Worm (Caenorhabditis elegans): ENCODE data around the gene eef-1A.1.

Gene eef-1A.1

ce11 chrIII:7019724-7020123 is 48.2 kb upstream of the eef-1A.1 start:
- no peak for TF ChIP-seq ceh-28 (tag; optimal IDR thresholded peaks at IDR 0.05)
- TF ChIP-seq ama-1 (optimal IDR thresholded peaks at IDR 0.05), result no peak
- no peak for TF ChIP-seq nhr-237 (tag; optimal IDR thresholded peaks at IDR 0.05)
- TF ChIP-seq fkh-2 (tag; optimal IDR thresholded peaks at IDR 0.05), result no peak
- TF ChIP-seq ztf-11 (tag; optimal IDR thresholded peaks at IDR 0.05), result no peak
- TF ChIP-seq fkh-10 (GFP tag; optimal IDR thresholded peaks at IDR 0.05), result no peak
- TF ChIP-seq nfya-1 (tag; optimal IDR thresholded peaks at IDR 0.05; ENCODE audit: insufficient read depth), result no peak
- TF ChIP-seq elt-2 (tag; optimal IDR thresholded peaks at IDR 0.05), result no peak
- TF ChIP-seq ztf-4 (tag; optimal IDR thresholded peaks at IDR 0.05), result no peak
- TF ChIP-seq lin-15B (tag; optimal IDR thresholded peaks at IDR 0.05), result no peak
- TF ChIP-seq nhr-11 (tag; optimal IDR thresholded peaks at IDR 0.05), result no peak
- no peak for TF ChIP-seq mdl-1 (tag; optimal IDR thresholded peaks at IDR 0.05)
- no peak for TF ChIP-seq nhr-23 (tag; optimal IDR thresholded peaks at IDR 0.05)
- no peak for TF ChIP-seq egl-5 (tag; optimal IDR thresholded peaks at IDR 0.05)
- TF ChIP-seq sea-2 (GFP tag; optimal IDR thresholded peaks at IDR 0.05), result no peak
- TF ChIP-seq jun-1 (tag; optimal IDR thresholded peaks at IDR 0.05), result no peak
- TF ChIP-seq elt-1 (tag; optimal IDR thresholded peaks at IDR 0.05), result no peak

- TF ChIP-seq nhr-25 (tag; optimal IDR thresholded peaks at IDR 0.05), result no peak
- TF ChIP-seq nhr-23 (tag; optimal IDR thresholded peaks at IDR 0.05), result no peak
- TF ChIP-seq egl-5 (tag; optimal IDR thresholded peaks at IDR 0.05), result no peak
- TF ChIP-seq sea-2 (GFP tag; optimal IDR thresholded peaks at IDR 0.05), result no peak
- TF ChIP-seq nhr-12 (tag; optimal IDR thresholded peaks at IDR 0.05), result no peak
- no peak for TF ChIP-seq ceh-9 (tag; optimal IDR thresholded peaks at IDR 0.05)
- no peak for TF ChIP-seq aly-2 (tag; optimal IDR thresholded peaks at IDR 0.05)
- TF ChIP-seq nhr-11 (tag; optimal IDR thresholded peaks at IDR 0.05), result no peak
- no peak for TF ChIP-seq pha-4 (tag; optimal IDR thresholded peaks at IDR 0.05)
- no peak for TF ChIP-seq unc-39 (tag; optimal IDR thresholded peaks at IDR 0.05)
- no peak for TF ChIP-seq tbx-2 (tag; optimal IDR thresholded peaks at IDR 0.05)
- no peak for TF ChIP-seq elt-3 (tag; optimal IDR thresholded peaks at IDR 0.05)
- TF ChIP-seq ztf-4 (tag; optimal IDR thresholded peaks at IDR 0.05), result no peak
- no peak for TF ChIP-seq mml-1 (tag; optimal IDR thresholded peaks at IDR 0.05)
- TF ChIP-seq fos-1 (tag; optimal IDR thresholded peaks at IDR 0.05), result no peak
- no peak for TF ChIP-seq ceh-82 (tag; optimal IDR thresholded peaks at IDR 0.05)
- no peak for TF ChIP-seq eor-1 (tag; optimal IDR thresholded peaks at IDR 0.05)
- no peak for TF ChIP-seq ZK546.5 (tag; optimal IDR thresholded peaks at IDR 0.05)
Measured at ce11 chrIII:7013764-7014163, 42.3 kb upstream of the eef-1A.1 start.

ce11 chrIII:7012060-7012459 is 40.5 kb upstream of the eef-1A.1 start:
- TF ChIP-seq eor-1 (tag; optimal IDR thresholded peaks at IDR 0.05) (no peak), nhr-237 (tag; optimal IDR thresholded peaks at IDR 0.05) (no peak), pqm-1 (tag; optimal IDR thresholded peaks at IDR 0.05) (no peak)

- TF ChIP-seq unc-62 (GFP tag; optimal IDR thresholded peaks at IDR 0.05) (no peak), nhr-12 (tag; optimal IDR thresholded peaks at IDR 0.05) (no peak), fkh-10 (GFP tag; optimal IDR thresholded peaks at IDR 0.05) (no peak), fos-1 (tag; optimal IDR thresholded peaks at IDR 0.05) (no peak), ztf-11 (tag; optimal IDR thresholded peaks at IDR 0.05) (no peak), eor-1 (tag; optimal IDR thresholded peaks at IDR 0.05) (no peak), lsy-12 (tag; optimal IDR thresholded peaks at IDR 0.05) (no peak), nhr-11 (tag; optimal IDR thresholded peaks at IDR 0.05) (no peak), nhr-23 (tag; optimal IDR thresholded peaks at IDR 0.05) (no peak), elt-2 (tag; optimal IDR thresholded peaks at IDR 0.05) (no peak), lin-15B (tag; optimal IDR thresholded peaks at IDR 0.05) (no peak)
Measured at ce11 chrIII:7008836-7009235, 37.3 kb upstream of the eef-1A.1 start, which contains the start of gene lgc-38. Gene lgc-38, plus strand, starts transcription at chrIII:7009136.

ce11 chrIII:7005350-7005749 is 33.8 kb upstream of the eef-1A.1 start, which contains the start of gene C06E8.5:
Gene C06E8.5, minus strand, starts transcription at chrIII:7005450.
- TF ChIP-seq daf-12 (tag; optimal IDR thresholded peaks at IDR 0.05) (no peak), nfya-1 (tag; optimal IDR thresholded peaks at IDR 0.05; ENCODE audit: insufficient read depth) (no peak), zag-1 (tag; optimal IDR thresholded peaks at IDR 0.05) (no peak), nhr-25 (tag; optimal IDR thresholded peaks at IDR 0.05) (peak; percentile 16)

All from whole organism, L3 larva.